Fruit fly (Drosophila melanogaster): ENCODE measurements around the gene S.

DNA sequence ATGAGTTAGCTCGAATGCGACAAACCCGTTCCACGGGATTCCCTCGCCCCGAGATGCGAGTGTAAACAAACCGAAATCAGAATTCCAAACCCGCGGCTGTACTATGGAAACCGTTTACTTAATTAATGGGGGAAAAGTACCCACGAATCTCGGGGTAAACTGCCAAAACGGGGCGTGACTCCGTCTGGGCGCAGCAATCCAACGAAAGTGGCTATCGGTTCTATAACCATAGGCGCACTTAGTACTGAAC lies 45.0 kb upstream of the S start:
- TF ChIP-seq psq (optimal IDR thresholded peaks at IDR 0.05) (no peak), Dll (optimal IDR thresholded peaks at IDR 0.05) (no peak), EcR (GFP tag; optimal IDR thresholded peaks at IDR 0.05) (no peak), pan (optimal IDR thresholded peaks at IDR 0.05) (no peak), usp (GFP tag; optimal IDR thresholded peaks at IDR 0.05) (no peak)
